Fruit fly (Drosophila melanogaster) whole organism, embryonic: ENCODE data around the gene Cpr.
A peak's percentile ranks its signal among the peaks of the same experiment; 100 is the strongest.

Experiments
- B-H2 ChIP-seq: fragments of 200-800 bp; sonication (Bioruptor generic); optimal IDR thresholded peaks from 2 replicates; lab custom pipeline; 2018; ENCODE audit warnings: missing biosample characterization, mild to moderate bottlenecking, missing genetic modification characterization
- Bgb ChIP-seq: fragments of 200-800 bp; sonication (Bioruptor generic); IDR thresholded peaks from 2 replicates; pipeline ENCODE4 v1.3.6; 2022; ENCODE audit warnings: missing biosample characterization, missing genetic modification characterization; ENCODE audit not compliant: partially characterized antibody
- CG10431 ChIP-seq: fragments of 200-800 bp; sonication (Bioruptor generic); optimal IDR thresholded peaks from 3 replicates; lab custom pipeline; 2018; ENCODE audit warnings: missing biosample characterization, mild to moderate bottlenecking, missing genetic modification characterization
- CG13287 ChIP-seq: fragments of 200-800 bp; sonication (Bioruptor generic); IDR thresholded peaks from 2 replicates; pipeline ENCODE4 v1.3.6; 2022; ENCODE audit warnings: missing biosample characterization, missing genetic modification characterization; ENCODE audit not compliant: partially characterized antibody
- CG13624 ChIP-seq: fragments of 200-800 bp; sonication (Bioruptor generic); optimal IDR thresholded peaks from 2 replicates; lab custom pipeline; 2016; ENCODE audit warnings: missing biosample characterization, missing genetic modification characterization
- CG15269 ChIP-seq: fragments of 200-800 bp; sonication (Bioruptor generic); optimal IDR thresholded peaks from 2 replicates; lab custom pipeline; 2018; ENCODE audit warnings: missing biosample characterization, mild to moderate bottlenecking, missing genetic modification characterization, moderate library complexity
- CG1647 ChIP-seq: fragments of 200-800 bp; sonication (Bioruptor generic); optimal IDR thresholded peaks from 3 replicates; lab custom pipeline; 2016; ENCODE audit warnings: missing biosample characterization, missing genetic modification characterization
- CG16863 ChIP-seq: fragments of 200-800 bp; sonication (Bioruptor generic); optimal IDR thresholded peaks from 3 replicates; lab custom pipeline; 2016; ENCODE audit warnings: missing biosample characterization, missing genetic modification characterization
- CG1792 ChIP-seq: fragments of 200-800 bp; sonication (Bioruptor generic); optimal IDR thresholded peaks from 2 replicates; lab custom pipeline; 2016; ENCODE audit warnings: missing biosample characterization, missing genetic modification characterization
- CG18262 ChIP-seq: fragments of 200-800 bp; optimal IDR thresholded peaks from 3 replicates; lab custom pipeline; 2019; ENCODE audit warnings: missing biosample characterization, mild to moderate bottlenecking, missing genetic modification characterization, moderate library complexity
- CG18599 ChIP-seq: fragments of 200-800 bp; sonication (Bioruptor generic); optimal IDR thresholded peaks from 3 replicates; lab custom pipeline; 2017; ENCODE audit warnings: missing biosample characterization, missing genetic modification characterization, mild to moderate bottlenecking, moderate library complexity, missing genetic modification reagents
- CG32532 ChIP-seq: fragments of 200-800 bp; sonication (Bioruptor generic); IDR thresholded peaks from 2 replicates; pipeline ENCODE4 v1.3.6; 2022; ENCODE audit warnings: missing biosample characterization, missing genetic modification characterization
- CG32767 ChIP-seq: fragments of 200-800 bp; sonication (Bioruptor generic); IDR thresholded peaks from 2 replicates; pipeline ENCODE4 v1.3.6; 2022; ENCODE audit warnings: missing biosample characterization, missing genetic modification characterization
- CG33213 ChIP-seq: fragments of 200-800 bp; sonication (Bioruptor generic); optimal IDR thresholded peaks from 3 replicates; lab custom pipeline; 2016; ENCODE audit warnings: missing biosample characterization, missing genetic modification characterization
- CG3407 ChIP-seq: fragments of 200-800 bp; sonication (Bioruptor generic); optimal IDR thresholded peaks from 2 replicates; lab custom pipeline; 2018; ENCODE audit warnings: missing biosample characterization, mild to moderate bottlenecking, missing genetic modification characterization
- CG7839 ChIP-seq: fragments of 200-800 bp; sonication (Bioruptor generic); optimal IDR thresholded peaks from 3 replicates; lab custom pipeline; 2018; ENCODE audit warnings: missing biosample characterization, mild to moderate bottlenecking, missing genetic modification characterization, moderate library complexity
- CG7928 ChIP-seq: fragments of 200-800 bp; sonication (Bioruptor generic); optimal IDR thresholded peaks from 2 replicates; lab custom pipeline; 2017; ENCODE audit warnings: missing biosample characterization, mild to moderate bottlenecking, missing genetic modification characterization
- CG8359 ChIP-seq: fragments of 200-800 bp; sonication (Bioruptor generic); optimal IDR thresholded peaks from 2 replicates; lab custom pipeline; 2017; ENCODE audit warnings: missing biosample characterization, mild to moderate bottlenecking, missing genetic modification characterization, borderline replicate concordance
- CG9932 ChIP-seq: fragments of 200-800 bp; sonication (Bioruptor generic); IDR thresholded peaks from 2 replicates; pipeline ENCODE4 v1.3.6; 2022; ENCODE audit warnings: missing biosample characterization, missing genetic modification characterization
- Dek ChIP-seq: fragments of 200-800 bp; sonication (Bioruptor generic); optimal IDR thresholded peaks from 3 replicates; lab custom pipeline; 2019; ENCODE audit warnings: missing biosample characterization, mild to moderate bottlenecking, missing genetic modification characterization, moderate library complexity
- Dll ChIP-seq: fragments of 200-800 bp; sonication (Bioruptor generic); IDR thresholded peaks from 4 replicates; pipeline ENCODE4 v1.3.6; 2022; ENCODE audit warnings: missing biosample characterization, missing genetic modification characterization; ENCODE audit not compliant: partially characterized antibody
- Doc3 ChIP-seq: fragments of 200-800 bp; sonication (Bioruptor generic); IDR thresholded peaks from 3 replicates; pipeline ENCODE4 v1.3.6; 2022; ENCODE audit warnings: missing biosample characterization, missing genetic modification characterization; ENCODE audit not compliant: partially characterized antibody
- Jarid2 ChIP-seq: fragments of 200-800 bp; sonication (Bioruptor generic); optimal IDR thresholded peaks from 3 replicates; lab custom pipeline; 2017; ENCODE audit warnings: mild to moderate bottlenecking, missing biosample characterization, missing genetic modification reagents, missing genetic modification characterization
- Lpt ChIP-seq: fragments of >200 bp; optimal IDR thresholded peaks from 2 replicates; lab custom pipeline; 2018; ENCODE audit warnings: missing biosample characterization, missing genetic modification characterization
- Opbp ChIP-seq: fragments of 200-800 bp; sonication (Bioruptor generic); IDR thresholded peaks from 3 replicates; pipeline ENCODE4 v1.3.6; 2022; ENCODE audit warnings: missing biosample characterization, missing genetic modification characterization; ENCODE audit not compliant: partially characterized antibody
- Pdp1 ChIP-seq, 2 experiments: fragments of 200-800 bp; sonication (Bioruptor generic); optimal IDR thresholded peaks; 3 replicates each; lab custom pipeline; 2016; ENCODE audit warnings: missing biosample characterization in 2 of 2, missing genetic modification characterization in 2 of 2, mild to moderate bottlenecking in 1 of 2, moderate library complexity in 1 of 2
- Sox100B ChIP-seq: fragments of 200-800 bp; sonication (Bioruptor generic); optimal IDR thresholded peaks from 3 replicates; lab custom pipeline; 2018; ENCODE audit warnings: missing biosample characterization, mild to moderate bottlenecking, missing genetic modification characterization
- Spps ChIP-seq: fragments of 200-800 bp; sonication (Bioruptor generic); optimal IDR thresholded peaks from 2 replicates; lab custom pipeline; 2018; ENCODE audit warnings: missing biosample characterization, mild to moderate bottlenecking, missing genetic modification characterization
- abd-A ChIP-seq: fragments of 200-800 bp; sonication (Bioruptor generic); optimal IDR thresholded peaks from 3 replicates; lab custom pipeline; 2019; ENCODE audit warnings: missing biosample characterization, mild to moderate bottlenecking, missing genetic modification characterization, moderate library complexity
- amos ChIP-seq: fragments of 200-800 bp; sonication (Bioruptor generic); IDR thresholded peaks from 2 replicates; pipeline ENCODE4 v1.3.6; 2022; ENCODE audit warnings: missing biosample characterization, missing genetic modification characterization; ENCODE audit not compliant: partially characterized antibody
- aop ChIP-seq: fragments of 200-800 bp; sonication (Bioruptor generic); IDR thresholded peaks from 2 replicates; pipeline ENCODE4 v1.3.6; 2022; ENCODE audit warnings: missing biosample characterization, missing genetic modification characterization
- bbx ChIP-seq: fragments of 200-800 bp; sonication (Bioruptor generic); IDR thresholded peaks from 2 replicates; pipeline ENCODE4 v1.3.6; 2022; ENCODE audit warnings: missing biosample characterization, missing genetic modification characterization; ENCODE audit not compliant: partially characterized antibody
- bowl ChIP-seq: fragments of 200-800 bp; sonication (Bioruptor generic); IDR thresholded peaks from 2 replicates; pipeline ENCODE4 v1.3.6; 2022; ENCODE audit warnings: missing biosample characterization, missing genetic modification characterization
- caup ChIP-seq: fragments of 200-800 bp; sonication (Bioruptor generic); optimal IDR thresholded peaks from 3 replicates; lab custom pipeline; 2017; ENCODE audit warnings: missing biosample characterization, mild to moderate bottlenecking, missing genetic modification characterization, moderate library complexity; ENCODE audit not compliant: severe bottlenecking
- cwo ChIP-seq: fragments of 200-800 bp; sonication (Bioruptor generic); optimal IDR thresholded peaks from 3 replicates; lab custom pipeline; 2017; ENCODE audit warnings: missing biosample characterization, missing genetic modification characterization, mild to moderate bottlenecking, moderate library complexity, missing genetic modification reagents
- dm ChIP-seq: fragments of 200-800 bp; sonication (Bioruptor generic); optimal IDR thresholded peaks from 3 replicates; lab custom pipeline; 2016; ENCODE audit warnings: missing biosample characterization, missing genetic modification characterization
- gfzf ChIP-seq: fragments of 200-800 bp; sonication (Bioruptor generic); optimal IDR thresholded peaks from 2 replicates; lab custom pipeline; 2016; ENCODE audit warnings: missing biosample characterization, mild to moderate bottlenecking, missing genetic modification characterization, moderate library complexity
- hbn ChIP-seq: fragments of 200-800 bp; sonication (Bioruptor generic); IDR thresholded peaks from 2 replicates; pipeline ENCODE4 v1.3.6; 2022; ENCODE audit warnings: missing biosample characterization, missing genetic modification characterization; ENCODE audit not compliant: partially characterized antibody
- her ChIP-seq: fragments of 200-800 bp; sonication (Bioruptor generic); optimal IDR thresholded peaks from 2 replicates; lab custom pipeline; 2016; ENCODE audit warnings: missing biosample characterization, missing genetic modification characterization
- kah ChIP-seq: fragments of 200-800 bp; sonication (Bioruptor generic); optimal IDR thresholded peaks from 2 replicates; lab custom pipeline; 2018; ENCODE audit warnings: missing biosample characterization, mild to moderate bottlenecking, missing genetic modification characterization
- nmo ChIP-seq: fragments of 200-800 bp; sonication (Bioruptor generic); optimal IDR thresholded peaks from 2 replicates; lab custom pipeline; 2018; ENCODE audit warnings: missing biosample characterization, mild to moderate bottlenecking, missing genetic modification characterization, moderate library complexity
- p53 ChIP-seq: fragments of 200-800 bp; sonication (Bioruptor generic); optimal IDR thresholded peaks from 2 replicates; lab custom pipeline; 2016; ENCODE audit warnings: missing biosample characterization, missing genetic modification characterization
- prd ChIP-seq, 3 experiments: fragments of >200 bp in 2 of 3; fragments of 200-800 bp in 1 of 3; sonication (Bioruptor generic) in 1 of 3; optimal IDR thresholded peaks in 2 of 3; IDR thresholded peaks in 1 of 3; 2 replicates in 2 of 3; 3 replicates in 1 of 3; pipeline versions ENCODE4 v1.3.6 to Lab custom; 2017 to 2022; ENCODE audit warnings: missing biosample characterization in 1 of 3, missing genetic modification characterization in 1 of 3
- pzg ChIP-seq: fragments of 200-800 bp; sonication (Bioruptor generic); optimal IDR thresholded peaks from 3 replicates; lab custom pipeline; 2018; ENCODE audit warnings: missing biosample characterization, mild to moderate bottlenecking, missing genetic modification characterization, moderate library complexity
- vvl ChIP-seq: fragments of 200-800 bp; sonication (Bioruptor generic); IDR thresholded peaks from 2 replicates; pipeline ENCODE4 v1.3.6; 2022; ENCODE audit warnings: missing biosample characterization, missing genetic modification characterization
- wek ChIP-seq: fragments of 200-800 bp; sonication (Bioruptor generic); optimal IDR thresholded peaks from 3 replicates; lab custom pipeline; 2018; ENCODE audit warnings: missing biosample characterization, mild to moderate bottlenecking, missing genetic modification characterization, moderate library complexity

Gene Cpr

DNA sequence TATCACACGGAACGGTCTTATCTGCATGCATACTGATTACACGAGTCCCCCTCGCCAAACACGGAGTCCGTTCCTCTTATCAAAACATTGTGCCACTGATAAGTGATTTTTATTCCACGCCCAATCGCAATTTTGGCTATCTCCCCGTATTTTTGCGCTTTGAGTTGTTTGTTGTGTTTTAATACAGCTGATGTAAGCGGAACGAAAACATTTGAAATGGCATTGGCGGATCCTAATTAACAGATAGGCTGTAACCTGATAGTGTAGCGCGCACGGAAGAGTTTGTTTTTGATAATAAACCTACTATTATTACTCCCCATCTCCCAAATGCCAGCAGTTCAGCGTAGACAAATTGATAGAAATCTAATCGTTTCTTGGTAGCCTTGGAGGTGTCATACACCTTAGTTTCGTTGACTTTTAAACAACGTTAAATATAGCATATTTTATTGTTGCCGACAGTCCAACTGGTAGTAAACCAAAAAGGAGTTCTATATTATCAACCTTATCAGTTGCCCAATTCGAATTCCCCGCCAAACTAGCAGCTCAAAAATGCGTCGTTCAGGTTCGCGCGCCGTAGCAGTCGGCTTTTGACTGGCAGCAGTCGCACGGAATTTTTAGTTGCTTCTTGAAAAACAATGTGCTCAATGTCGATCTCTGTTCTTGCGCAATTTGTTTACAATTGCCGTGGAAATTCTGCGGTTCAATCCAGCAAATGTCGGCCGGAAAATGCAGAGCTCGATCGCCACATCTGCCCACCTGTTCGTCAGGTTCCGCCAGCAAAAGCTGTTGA lies 4.6 kb downstream of the Cpr start (continued):
- peak; percentile 47 for TF ChIP-seq cwo (GFP tag; lab: Kevin White, UChicago)
- 0 out of 2 replicates have a peak, but pooled peaks have one; percentile 15 for TF ChIP-seq aop (GFP tag; lab: Robert Waterston, UW)
- TF ChIP-seq CG32532 (GFP tag; lab: Robert Waterston, UW): 0 out of 2 replicates have a peak, but pooled peaks have one; percentile 5
- TF ChIP-seq CG13287 (GFP tag; lab: Robert Waterston, UW): peak; percentile 11; the same call in 1 of the 2 replicates
- no peak for TF ChIP-seq abd-A (tag; lab: Kevin White, UChicago)
- TF ChIP-seq CG1792: peak; percentile 7
- TF ChIP-seq Sox100B (GFP tag; lab: Kevin White, UChicago): no peak
- peak; percentile 86 for TF ChIP-seq dm
- TF ChIP-seq Bgb: peak; percentile 46
- peak; percentile 19 for TF ChIP-seq Jarid2 (GFP tag; lab: Kevin White, UChicago)
- TF ChIP-seq CG16863 (GFP tag; lab: Kevin White, UChicago): no peak
- TF ChIP-seq CG1647 (GFP tag; lab: Kevin White, UChicago): peak; percentile 3
- TF ChIP-seq CG13624: peak; percentile 62
- peak; percentile 44; the same call in 1 of the 2 replicates for TF ChIP-seq amos (GFP tag; lab: Robert Waterston, UW)
- peak; percentile 16 for TF ChIP-seq CG33213 (GFP tag; lab: Kevin White, UChicago)
- TF ChIP-seq hbn (GFP tag; lab: Robert Waterston, UW): 0 out of 2 replicates have a peak, but pooled peaks have one; percentile 20
- TF ChIP-seq Opbp (GFP tag; lab: Robert Waterston, UW): peak; percentile 65; the same call in 2 of the 3 replicates
- TF ChIP-seq bbx (GFP tag; lab: Robert Waterston, UW): peak; percentile 50
- TF ChIP-seq CG10431 (GFP tag; lab: Kevin White, UChicago): no peak
- TF ChIP-seq CG15269 (tag; lab: Kevin White, UChicago): no peak
- no peak for TF ChIP-seq CG18262 (tag; lab: Kevin White, UChicago)
- TF ChIP-seq CG3407: no peak
- TF ChIP-seq gfzf (GFP tag; lab: Kevin White, UChicago): peak; percentile 92
- TF ChIP-seq CG8359 (GFP tag; lab: Kevin White, UChicago): no peak
- TF ChIP-seq Lpt: no peak
- TF ChIP-seq CG7839 (tag; lab: Kevin White, UChicago): peak; percentile 13
- TF ChIP-seq Spps (tag; lab: Kevin White, UChicago): no peak
- no peak for TF ChIP-seq Doc3 (GFP tag; lab: Robert Waterston, UW)
- TF ChIP-seq vvl (GFP tag; lab: Robert Waterston, UW): peak; percentile 68
- TF ChIP-seq CG7928 (GFP tag; lab: Kevin White, UChicago): peak; percentile 22
- 0 out of 2 replicates have a peak, but pooled peaks have one; percentile 12 for TF ChIP-seq bowl (GFP tag; lab: Robert Waterston, UW)
- no peak for TF ChIP-seq wek (GFP tag; lab: Kevin White, UChicago)
- peak; percentile 43 for TF ChIP-seq CG18599
- peak in 1 of 2 experiments; percentile 99 for TF ChIP-seq Pdp1 (GFP tag; optimal IDR thresholded peaks at IDR 0.05; lab: Kevin White, UChicago)
- no peak for TF ChIP-seq Dll
- TF ChIP-seq CG32767 (GFP tag; lab: Robert Waterston, UW): no peak
- peak; percentile 62 for TF ChIP-seq caup (GFP tag; lab: Kevin White, UChicago)
- no peak for TF ChIP-seq p53
- peak; percentile 100 for TF ChIP-seq her (GFP tag; lab: Kevin White, UChicago)
- peak; percentile 57 for TF ChIP-seq kah (GFP tag; lab: Kevin White, UChicago)
- TF ChIP-seq prd (optimal IDR thresholded peaks at IDR 0.05; lab: Kevin White, UChicago): no peak
- no peak for TF ChIP-seq prd (GFP tag; IDR thresholded peaks at IDR 0.05; lab: Robert Waterston, UW)
- no peak for TF ChIP-seq CG9932
- TF ChIP-seq nmo (GFP tag; lab: Kevin White, UChicago): peak; percentile 59
- TF ChIP-seq pzg: peak; percentile 90
- no peak for TF ChIP-seq B-H2 (GFP tag; lab: Kevin White, UChicago)
- peak; percentile 4 for TF ChIP-seq Dek (tag; lab: Kevin White, UChicago)
